Worm (Caenorhabditis elegans): ENCODE data around the gene T10B10.8.

Gene T10B10.8

DNA sequence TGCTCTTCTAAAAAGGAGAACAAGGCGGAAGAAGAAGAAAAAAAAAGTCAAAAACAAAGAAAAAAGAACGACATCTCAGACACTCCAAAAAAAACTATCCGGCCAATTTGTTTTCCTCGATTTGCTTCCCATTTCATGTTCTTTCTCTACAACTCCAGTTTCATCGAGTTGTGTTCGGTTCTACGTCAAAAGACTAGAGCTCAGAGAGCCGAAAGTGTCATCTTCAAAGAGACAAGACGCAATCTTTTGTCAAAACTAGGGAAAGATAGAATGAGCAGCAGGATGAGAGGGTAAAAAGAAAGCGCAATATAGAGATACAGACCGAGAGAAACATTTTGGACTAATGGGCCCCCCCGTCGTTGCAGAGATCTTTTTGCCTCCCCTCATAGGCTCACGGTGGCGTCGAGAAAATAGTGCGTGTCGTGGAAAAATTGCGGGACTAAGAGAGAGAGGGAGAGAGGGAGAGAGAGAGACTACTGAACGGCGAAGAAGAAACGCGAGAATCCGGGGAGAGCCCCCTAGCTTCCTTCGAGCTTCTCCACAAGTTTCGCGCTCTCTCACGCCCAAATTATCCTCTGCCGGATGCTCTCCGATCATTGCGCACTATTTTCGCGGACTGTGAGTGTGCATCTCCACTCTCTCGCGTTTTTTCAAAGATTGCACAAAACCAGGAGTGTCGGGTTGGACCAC lies 23.1 kb upstream of the T10B10.8 start (continued):
- TF ChIP-seq attf-3 (GFP tag; conservative IDR thresholded peaks at IDR 0.05) (no peak), zfh-2 (GFP tag; conservative IDR thresholded peaks at IDR 0.05) (peak; percentile 93), let-526 (GFP tag; IDR thresholded peaks at IDR 0.05) (no peak), madf-3 (GFP tag; IDR thresholded peaks at IDR 0.05) (no peak), F10E7.11 (tag; optimal IDR thresholded peaks at IDR 0.05) (no peak), Y67H2A.10 (GFP tag; conservative IDR thresholded peaks at IDR 0.05) (no peak), nfyb-1 (GFP tag; IDR thresholded peaks at IDR 0.05) (0 out of 2 replicates have a peak, but pooled peaks have one; percentile 19), lin-26 (GFP tag; IDR thresholded peaks at IDR 0.05) (0 out of 2 replicates have a peak, but pooled peaks have one; percentile 16), ztf-3 (GFP tag; optimal IDR thresholded peaks at IDR 0.05) (no peak), ceh-40 (GFP tag; IDR thresholded peaks at IDR 0.05) (no peak), nfya-1 (tag; optimal IDR thresholded peaks at IDR 0.05; ENCODE audit: borderline replicate concordance, insufficient read depth) (no peak), F57C9.4 (tag; optimal IDR thresholded peaks at IDR 0.05) (no peak), gei-17 (GFP tag; optimal IDR thresholded peaks at IDR 0.05) (no peak), nhr-27 (tag; optimal IDR thresholded peaks at IDR 0.05) (no peak), F37B4.10 (GFP tag; IDR thresholded peaks at IDR 0.05) (no peak), hmg-1.2 (GFP tag; IDR thresholded peaks at IDR 0.05) (peak; percentile 50; the same call in 1 of the 2 replicates), ztf-25 (GFP tag; IDR thresholded peaks at IDR 0.05) (no peak), K11D2.4 (GFP tag; IDR thresholded peaks at IDR 0.05) (peak; percentile 70; the same call in 1 of the 2 replicates), tbx-9 (tag; optimal IDR thresholded peaks at IDR 0.05; ENCODE audit: borderline replicate concordance) (no peak), B0019.2 (GFP tag; conservative IDR thresholded peaks at IDR 0.05) (no peak), attf-6 (GFP tag; IDR thresholded peaks at IDR 0.05) (no peak), K12H6.12 (tag; optimal IDR thresholded peaks at IDR 0.05) (peak; percentile 41), ceh-79 (tag; optimal IDR thresholded peaks at IDR 0.05) (no peak), somi-1 (GFP tag; optimal IDR thresholded peaks at IDR 0.05) (peak; percentile 19), sea-2 (GFP tag; IDR thresholded peaks at IDR 0.05) (no peak), cebp-1 (GFP tag; IDR thresholded peaks at IDR 0.05) (no peak), cebp-1 (tag; optimal IDR thresholded peaks at IDR 0.05) (peak; percentile 68), lin-35 (GFP tag; optimal IDR thresholded peaks at IDR 0.05) (peak in 1 of 3 experiments; percentile 43), madf-10 (tag; optimal IDR thresholded peaks at IDR 0.05) (peak; percentile 36), ceh-27 (GFP tag; optimal IDR thresholded peaks at IDR 0.05) (peak; percentile 45), F57A8.1 (GFP tag; optimal IDR thresholded peaks at IDR 0.05) (no peak), Y95B8A.8 (GFP tag; IDR thresholded peaks at IDR 0.05) (no peak), cebp-2 (GFP tag; IDR thresholded peaks at IDR 0.05) (no peak), madf-8 (GFP tag; conservative IDR thresholded peaks at IDR 0.05) (no peak), nhr-179 (tag; optimal IDR thresholded peaks at IDR 0.05) (no peak), snpc-1.3 (tag; optimal IDR thresholded peaks at IDR 0.05; ENCODE audit: insufficient read depth) (no peak), dox-1 (GFP tag; IDR thresholded peaks at IDR 0.05) (peak; percentile 32; the same call in 1 of the 2 replicates), D2030.7 (GFP tag; IDR thresholded peaks at IDR 0.05) (no peak), attf-5 (GFP tag; optimal IDR thresholded peaks at IDR 0.05) (peak; percentile 23), C06A6.2 (GFP tag; conservative IDR thresholded peaks at IDR 0.05) (no peak), B0261.1 (tag; optimal IDR thresholded peaks at IDR 0.05) (no peak), F55B11.4 (tag; optimal IDR thresholded peaks at IDR 0.05; ENCODE audit: borderline replicate concordance, insufficient read depth) (no peak), fkh-3 (tag; optimal IDR thresholded peaks at IDR 0.05) (no peak)
